Fruit fly (Drosophila melanogaster) whole organism, embryonic: ENCODE results near the gene Pfdn2.

Experiments
- Awh ChIP-seq: fragments of 200-800 bp; sonication (Bioruptor generic); IDR thresholded peaks from 2 replicates; pipeline ENCODE4, ENCODE4 v1.3.6; 2022; ENCODE audit warnings: missing biosample characterization, missing genetic modification characterization
- Bteb2 ChIP-seq: fragments of 200-800 bp; sonication (Bioruptor generic); optimal IDR thresholded peaks from 2 replicates; lab custom pipeline; 2016; ENCODE audit warnings: missing biosample characterization, missing genetic modification characterization
- CG1024 ChIP-seq: fragments of 200-800 bp; sonication (Bioruptor generic); IDR thresholded peaks from 2 replicates; pipeline ENCODE4 v1.3.6; 2022; ENCODE audit warnings: missing biosample characterization, missing genetic modification characterization
- CG10321 ChIP-seq: fragments of 200-800 bp; sonication (Bioruptor generic); IDR thresholded peaks from 2 replicates; pipeline ENCODE4 v1.3.6; 2022; ENCODE audit warnings: missing biosample characterization, missing genetic modification characterization
- CG10462 ChIP-seq: fragments of 200-800 bp; sonication (Bioruptor generic); optimal IDR thresholded peaks from 2 replicates; lab custom pipeline; 2016; ENCODE audit warnings: missing biosample characterization, missing genetic modification characterization
- CG10565 ChIP-seq: fragments of 200-800 bp; sonication (Bioruptor generic); optimal IDR thresholded peaks from 3 replicates; lab custom pipeline; 2016; ENCODE audit warnings: missing biosample characterization, mild to moderate bottlenecking, missing genetic modification characterization
- CG11504 ChIP-seq: fragments of 200-800 bp; sonication (Bioruptor generic); optimal IDR thresholded peaks from 3 replicates; lab custom pipeline; 2019; ENCODE audit warnings: missing biosample characterization, mild to moderate bottlenecking, missing genetic modification characterization, moderate library complexity
- CG12071 ChIP-seq: fragments of 200-800 bp; sonication (Bioruptor generic); optimal IDR thresholded peaks from 3 replicates; lab custom pipeline; 2018; ENCODE audit warnings: missing biosample characterization, mild to moderate bottlenecking, missing genetic modification characterization
- CG13296 ChIP-seq: fragments of 200-800 bp; sonication (Bioruptor generic); optimal IDR thresholded peaks from 3 replicates; lab custom pipeline; 2018; ENCODE audit warnings: missing biosample characterization, mild to moderate bottlenecking, missing genetic modification characterization
- CG15269 ChIP-seq: fragments of 200-800 bp; sonication (Bioruptor generic); optimal IDR thresholded peaks from 2 replicates; lab custom pipeline; 2018; ENCODE audit warnings: missing biosample characterization, mild to moderate bottlenecking, missing genetic modification characterization, moderate library complexity
- CG16863 ChIP-seq: fragments of 200-800 bp; sonication (Bioruptor generic); optimal IDR thresholded peaks from 3 replicates; lab custom pipeline; 2016; ENCODE audit warnings: missing biosample characterization, missing genetic modification characterization
- CG17359 ChIP-seq: fragments of 200-800 bp; sonication (Bioruptor generic); optimal IDR thresholded peaks from 3 replicates; lab custom pipeline; 2018; ENCODE audit warnings: missing biosample characterization, mild to moderate bottlenecking, missing genetic modification characterization, moderate library complexity
- CG18476 ChIP-seq: fragments of 200-800 bp; sonication (Bioruptor generic); optimal IDR thresholded peaks from 2 replicates; lab custom pipeline; 2016; ENCODE audit warnings: missing biosample characterization, mild to moderate bottlenecking, missing genetic modification characterization
- CG18599 ChIP-seq: fragments of 200-800 bp; sonication (Bioruptor generic); optimal IDR thresholded peaks from 3 replicates; lab custom pipeline; 2017; ENCODE audit warnings: missing biosample characterization, missing genetic modification characterization, mild to moderate bottlenecking, moderate library complexity, missing genetic modification reagents
- CG2678 ChIP-seq: fragments of 200-800 bp; sonication (Bioruptor generic); optimal IDR thresholded peaks from 3 replicates; lab custom pipeline; 2019; ENCODE audit warnings: missing biosample characterization, mild to moderate bottlenecking, missing genetic modification characterization, moderate library complexity
- CG31365 ChIP-seq: fragments of 200-800 bp; sonication (Bioruptor generic); optimal IDR thresholded peaks from 2 replicates; lab custom pipeline; 2018; ENCODE audit warnings: missing biosample characterization, mild to moderate bottlenecking, missing genetic modification characterization
- CG32767 ChIP-seq: fragments of 200-800 bp; sonication (Bioruptor generic); IDR thresholded peaks from 2 replicates; pipeline ENCODE4 v1.3.6; 2022; ENCODE audit warnings: missing biosample characterization, missing genetic modification characterization
- CG33213 ChIP-seq: fragments of 200-800 bp; sonication (Bioruptor generic); optimal IDR thresholded peaks from 3 replicates; lab custom pipeline; 2016; ENCODE audit warnings: missing biosample characterization, missing genetic modification characterization
- CG3726 ChIP-seq: fragments of 200-800 bp; sonication (Bioruptor generic); IDR thresholded peaks from 3 replicates; pipeline ENCODE4, ENCODE4 v1.3.6; 2022; ENCODE audit warnings: missing biosample characterization, missing genetic modification characterization
- CG43689 ChIP-seq: fragments of 200-800 bp; sonication (Bioruptor generic); IDR thresholded peaks from 2 replicates; pipeline ENCODE4 v1.3.6; 2022; ENCODE audit warnings: missing biosample characterization, missing genetic modification characterization
- CG5953 ChIP-seq: fragments of 200-800 bp; sonication (Bioruptor generic); IDR thresholded peaks from 2 replicates; pipeline ENCODE4 v1.3.6; 2022; ENCODE audit warnings: missing biosample characterization, missing genetic modification characterization
- CoRest ChIP-seq: fragments of 200-800 bp; sonication (Bioruptor generic); optimal IDR thresholded peaks from 3 replicates; lab custom pipeline; 2018; ENCODE audit warnings: missing biosample characterization, mild to moderate bottlenecking, missing genetic modification characterization, moderate library complexity
- Doc2 ChIP-seq: fragments of 200-800 bp; sonication (Bioruptor generic); IDR thresholded peaks from 2 replicates; pipeline ENCODE4 v1.3.6; 2022; ENCODE audit warnings: missing biosample characterization, missing genetic modification characterization
- Doc3 ChIP-seq: fragments of 200-800 bp; sonication (Bioruptor generic); IDR thresholded peaks from 3 replicates; pipeline ENCODE4 v1.3.6; 2022; ENCODE audit warnings: missing biosample characterization, missing genetic modification characterization; ENCODE audit not compliant: partially characterized antibody
- ERR ChIP-seq: fragments of 200-800 bp; sonication (Bioruptor generic); optimal IDR thresholded peaks from 2 replicates; lab custom pipeline; 2016; ENCODE audit warnings: missing biosample characterization, missing genetic modification characterization
- Ets65A ChIP-seq: fragments of 200-800 bp; sonication (Bioruptor generic); peaks from one replicate; lab custom pipeline; 2016; ENCODE audit warnings: missing biosample characterization, missing genetic modification characterization
- Hand ChIP-seq: fragments of 200-800 bp; sonication (Bioruptor generic); optimal IDR thresholded peaks from 2 replicates; lab custom pipeline; 2017; ENCODE audit warnings: mild to moderate bottlenecking, missing biosample characterization, missing genetic modification reagents, missing genetic modification characterization
- Lim3 ChIP-seq: fragments of 200-800 bp; sonication (Bioruptor generic); IDR thresholded peaks from 2 replicates; pipeline ENCODE4 v1.3.6; 2022; ENCODE audit warnings: missing biosample characterization, missing genetic modification characterization
- Meics ChIP-seq: fragments of 200-800 bp; sonication (Bioruptor generic); optimal IDR thresholded peaks from 2 replicates; lab custom pipeline; 2017; ENCODE audit warnings: missing biosample characterization, mild to moderate bottlenecking, missing genetic modification characterization
- Opbp ChIP-seq: fragments of 200-800 bp; sonication (Bioruptor generic); IDR thresholded peaks from 3 replicates; pipeline ENCODE4 v1.3.6; 2022; ENCODE audit warnings: missing biosample characterization, missing genetic modification characterization; ENCODE audit not compliant: partially characterized antibody
- Rfx ChIP-seq: fragments of 200-800 bp; sonication (Bioruptor generic); IDR thresholded peaks from 2 replicates; pipeline ENCODE4 v1.3.6; 2022; ENCODE audit warnings: missing biosample characterization, missing genetic modification characterization
- Rx ChIP-seq: fragments of 200-800 bp; sonication (Bioruptor generic); IDR thresholded peaks from 2 replicates; pipeline ENCODE4 v1.3.6; 2022; ENCODE audit warnings: missing biosample characterization, missing genetic modification characterization
- Scr ChIP-seq: fragments of 200-800 bp; sonication (Bioruptor generic); IDR thresholded peaks from 2 replicates; pipeline ENCODE4 v1.3.6; 2022; ENCODE audit warnings: missing biosample characterization, missing genetic modification characterization; ENCODE audit not compliant: partially characterized antibody
- Sox100B ChIP-seq: fragments of 200-800 bp; sonication (Bioruptor generic); optimal IDR thresholded peaks from 3 replicates; lab custom pipeline; 2018; ENCODE audit warnings: missing biosample characterization, mild to moderate bottlenecking, missing genetic modification characterization
- ab ChIP-seq: fragments of 200-800 bp; sonication (Bioruptor generic); optimal IDR thresholded peaks from 2 replicates; lab custom pipeline; 2016; ENCODE audit warnings: missing biosample characterization, missing genetic modification characterization
- ac ChIP-seq: fragments of 200-800 bp; sonication (Bioruptor generic); optimal IDR thresholded peaks from 3 replicates; lab custom pipeline; 2017; ENCODE audit warnings: missing biosample characterization, mild to moderate bottlenecking, missing genetic modification characterization
- disco-r ChIP-seq: fragments of 200-800 bp; sonication (Bioruptor generic); optimal IDR thresholded peaks from 2 replicates; lab custom pipeline; 2016; ENCODE audit warnings: missing biosample characterization, missing genetic modification characterization
- dpn ChIP-seq, 2 experiments: fragments of 200-800 bp; sonication (Bioruptor generic); optimal IDR thresholded peaks; 3 replicates each; lab custom pipeline; 2016; ENCODE audit warnings: missing biosample characterization in 2 of 2, missing genetic modification characterization in 2 of 2
- emc ChIP-seq: fragments of 200-800 bp; sonication (Bioruptor generic); optimal IDR thresholded peaks from 2 replicates; lab custom pipeline; 2016; ENCODE audit warnings: missing biosample characterization, missing genetic modification characterization
- esg ChIP-seq: fragments of 200-800 bp; sonication (Bioruptor generic); conservative IDR thresholded peaks from 2 replicates; pipeline ENCODE4 v1.3.6; 2022; ENCODE audit warnings: missing biosample characterization, missing genetic modification characterization
- insv ChIP-seq, 2 experiments: fragments of 200-800 bp; sonication (Bioruptor generic); optimal IDR thresholded peaks; 3 replicates each; lab custom pipeline; 2016 to 2018; ENCODE audit warnings: missing biosample characterization in 2 of 2, missing genetic modification characterization in 2 of 2
- ken ChIP-seq: fragments of 200-800 bp; sonication (Bioruptor generic); IDR thresholded peaks from 3 replicates; pipeline ENCODE4 v1.3.6; 2022; ENCODE audit warnings: missing biosample characterization, missing genetic modification characterization
- lov ChIP-seq, 2 experiments: fragments of 200-800 bp in 1 of 2; fragments of >200 bp in 1 of 2; sonication (Bioruptor generic) in 1 of 2; IDR thresholded peaks in 1 of 2; optimal IDR thresholded peaks in 1 of 2; 2 replicates in 1 of 2; 3 replicates in 1 of 2; pipeline versions ENCODE4 v1.3.6 to Lab custom; 2017 to 2022; ENCODE audit warnings: missing biosample characterization in 1 of 2, missing genetic modification characterization in 1 of 2
- otp ChIP-seq: fragments of 200-800 bp; sonication (Bioruptor generic); IDR thresholded peaks from 3 replicates; pipeline ENCODE4, ENCODE4 v1.3.6; 2022; ENCODE audit warnings: missing biosample characterization, missing genetic modification characterization
- pzg ChIP-seq: fragments of 200-800 bp; sonication (Bioruptor generic); optimal IDR thresholded peaks from 3 replicates; lab custom pipeline; 2018; ENCODE audit warnings: missing biosample characterization, mild to moderate bottlenecking, missing genetic modification characterization, moderate library complexity
- tio ChIP-seq: fragments of 200-800 bp; sonication (Bioruptor generic); optimal IDR thresholded peaks from 2 replicates; lab custom pipeline; 2017; ENCODE audit warnings: missing biosample characterization, missing genetic modification characterization, inconsistent platforms
- trh ChIP-seq: fragments of 200-800 bp; sonication (Bioruptor generic); optimal IDR thresholded peaks from 2 replicates; lab custom pipeline; 2016; ENCODE audit warnings: missing biosample characterization, missing genetic modification characterization
- tup ChIP-seq: fragments of 200-800 bp; sonication (Bioruptor generic); optimal IDR thresholded peaks from 2 replicates; lab custom pipeline; 2016; ENCODE audit warnings: missing biosample characterization, mild to moderate bottlenecking, missing genetic modification characterization, moderate library complexity
- wdn ChIP-seq: fragments of 200-800 bp; sonication (Bioruptor generic); IDR thresholded peaks from 2 replicates; pipeline ENCODE4 v1.3.6; 2022; ENCODE audit warnings: missing biosample characterization, missing genetic modification characterization
- wek ChIP-seq: fragments of 200-800 bp; sonication (Bioruptor generic); optimal IDR thresholded peaks from 3 replicates; lab custom pipeline; 2018; ENCODE audit warnings: missing biosample characterization, mild to moderate bottlenecking, missing genetic modification characterization, moderate library complexity

Pfdn2 gene

dm6 chr3L:11064689-11065088, 9.5 kb downstream of the Pfdn2 start, which contains the start of the genes CG32075, CG45101 and SuUR (continued):
- TF ChIP-seq Doc3 (GFP tag; lab: Robert Waterston, UW) (no peak), CG2678 (tag; lab: Kevin White, UChicago) (peak; percentile 87), Lim3 (GFP tag; lab: Robert Waterston, UW) (no peak), Doc2 (GFP tag; lab: Robert Waterston, UW) (0 out of 2 replicates have a peak, but pooled peaks have one; percentile 28), CG12071 (GFP tag; lab: Kevin White, UChicago) (peak; percentile 15), disco-r (GFP tag; lab: Kevin White, UChicago) (peak; percentile 51), ERR (GFP tag; lab: Kevin White, UChicago) (no peak), CG5953 (peak; percentile 62), Scr (GFP tag; lab: Robert Waterston, UW) (no peak), ken (GFP tag; lab: Robert Waterston, UW) (peak; percentile 89), Sox100B (GFP tag; lab: Kevin White, UChicago) (peak; percentile 77), CG15269 (peak; percentile 80), Rfx (GFP tag; lab: Robert Waterston, UW) (peak; percentile 92), CG18476 (GFP tag; lab: Kevin White, UChicago) (peak; percentile 82), CoRest (peak; percentile 89), ac (peak; percentile 38), CG3726 (GFP tag; lab: Robert Waterston, UW) (peak; percentile 80; the same call in 2 of the 3 replicates), CG33213 (peak; percentile 91), wek (GFP tag; lab: Kevin White, UChicago) (no peak), wdn (GFP tag; lab: Robert Waterston, UW) (peak; percentile 62; the same call in 1 of the 2 replicates), Awh (GFP tag; lab: Robert Waterston, UW) (peak; percentile 71; the same call in 1 of the 2 replicates), CG32767 (GFP tag; lab: Robert Waterston, UW) (peak; percentile 80), insv (GFP tag; optimal IDR thresholded peaks at IDR 0.05; lab: Kevin White, UChicago) (peak in 1 of 2 experiments; percentile 69), CG18599 (GFP tag; lab: Kevin White, UChicago) (peak; percentile 83), CG11504 (tag; lab: Kevin White, UChicago) (peak; percentile 85), Opbp (GFP tag; lab: Robert Waterston, UW) (no peak), lov (optimal IDR thresholded peaks at IDR 0.05; lab: Kevin White, UChicago) (no peak), lov (GFP tag; IDR thresholded peaks at IDR 0.05; lab: Robert Waterston, UW) (0 out of 3 replicates have a peak, but pooled peaks have one; percentile 58), CG10565 (GFP tag; lab: Kevin White, UChicago) (no peak), Rx (GFP tag; lab: Robert Waterston, UW) (peak; percentile 77), CG17359 (tag; lab: Kevin White, UChicago) (peak; percentile 85), tio (GFP tag; lab: Kevin White, UChicago) (peak; percentile 85), Hand (no peak), ab (GFP tag; lab: Kevin White, UChicago) (peak; percentile 88), Meics (GFP tag; lab: Kevin White, UChicago) (peak; percentile 86), tup (GFP tag; lab: Kevin White, UChicago) (peak; percentile 75), Bteb2 (peak; percentile 87), pzg (GFP tag; lab: Kevin White, UChicago) (peak; percentile 75), otp (GFP tag; lab: Robert Waterston, UW) (peak; percentile 78; the same call in 2 of the 3 replicates), CG1024 (GFP tag; lab: Robert Waterston, UW) (peak; percentile 79), CG13296 (GFP tag; lab: Kevin White, UChicago) (peak; percentile 79), CG10462 (peak; percentile 76), CG31365 (tag; lab: Kevin White, UChicago) (no peak), dpn (GFP tag; optimal IDR thresholded peaks at IDR 0.05; lab: Kevin White, UChicago) (peak; percentile 91 to 92), CG43689 (GFP tag; lab: Robert Waterston, UW) (peak; percentile 50; the same call in 1 of the 2 replicates), esg (GFP tag; lab: Robert Waterston, UW) (peak; percentile 92), trh (GFP tag; lab: Kevin White, UChicago) (peak; percentile 68), CG10321 (GFP tag; lab: Robert Waterston, UW) (no peak), Ets65A (GFP tag; lab: Kevin White, UChicago) (peak; percentile 99), CG16863 (GFP tag; lab: Kevin White, UChicago) (peak; percentile 84), emc (GFP tag; lab: Kevin White, UChicago) (peak; percentile 10)
